Fruit fly (Drosophila melanogaster): ENCODE results near the gene CG13361.

Gene CG13361

DNA sequence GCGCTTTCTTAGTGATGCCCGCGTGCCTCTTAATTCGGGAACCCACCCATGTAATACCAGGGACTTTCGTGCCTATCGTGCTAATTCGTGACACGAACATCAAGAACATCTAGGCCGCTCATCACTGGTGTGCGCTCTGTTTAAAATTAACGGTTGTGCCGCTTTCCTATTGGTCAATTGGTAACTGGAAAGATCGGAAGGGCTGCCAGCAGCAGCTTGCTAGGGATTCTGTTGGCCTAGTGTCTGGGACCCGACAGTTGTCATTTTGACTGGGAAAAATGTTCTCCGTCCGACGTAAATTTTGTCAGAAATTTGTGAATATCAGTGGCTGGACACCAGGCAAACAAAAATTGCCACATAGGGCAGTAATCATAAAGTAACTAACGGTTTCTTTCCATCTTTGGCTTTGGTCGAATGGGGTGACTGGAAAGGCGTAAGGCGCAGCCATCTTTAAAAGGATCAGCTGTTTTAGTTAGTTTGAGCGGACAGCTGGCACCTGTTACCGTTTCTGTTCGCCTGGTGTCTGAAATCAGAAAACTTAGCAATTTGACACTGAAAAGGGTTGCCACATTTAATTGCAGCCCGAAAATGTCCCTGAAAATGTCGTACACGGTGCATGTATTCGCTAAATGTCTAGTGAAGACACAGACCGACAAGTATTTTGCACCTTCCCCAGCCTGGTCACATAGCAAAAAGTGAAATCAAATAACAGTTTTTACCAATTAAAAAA, 5.6 kb upstream of the CG13361 start, which contains the start of gene CG5273 (continued):
- no peak for TF ChIP-seq Awh (GFP tag; IDR thresholded peaks at IDR 0.05)
- TF ChIP-seq CG1603 (tag; optimal IDR thresholded peaks at IDR 0.05), result peak; percentile 91
- TF ChIP-seq Dfd (GFP tag; optimal IDR thresholded peaks at IDR 0.05), result no peak
- TF ChIP-seq CG14860 (GFP tag; IDR thresholded peaks at IDR 0.05; ENCODE audit: partially characterized antibody), result peak; percentile 91
- no peak for TF ChIP-seq yki (optimal IDR thresholded peaks at IDR 0.05)
- TF ChIP-seq CG13287 (GFP tag; IDR thresholded peaks at IDR 0.05; ENCODE audit: partially characterized antibody), result peak; percentile 95
- TF ChIP-seq gcm (GFP tag; optimal IDR thresholded peaks at IDR 0.05), result no peak
- peak; percentile 89 for TF ChIP-seq vnd (GFP tag; IDR thresholded peaks at IDR 0.05; ENCODE audit: partially characterized antibody)
- TF ChIP-seq CG5953 (GFP tag; IDR thresholded peaks at IDR 0.05), result no peak
- TF ChIP-seq CG10565 (GFP tag; optimal IDR thresholded peaks at IDR 0.05), result no peak
- no peak for TF ChIP-seq dm (GFP tag; optimal IDR thresholded peaks at IDR 0.05)
- TF ChIP-seq CG17612 (GFP tag; IDR thresholded peaks at IDR 0.05), result no peak
- no peak for TF ChIP-seq CG10959 (GFP tag; IDR thresholded peaks at IDR 0.05)
- TF ChIP-seq pfk (GFP tag; optimal IDR thresholded peaks at IDR 0.05), result no peak
- no peak for TF ChIP-seq lov (optimal IDR thresholded peaks at IDR 0.05)
- TF ChIP-seq lov (GFP tag; IDR thresholded peaks at IDR 0.05), result no peak
- peak; percentile 99 for TF ChIP-seq Elba2 (GFP tag; optimal IDR thresholded peaks at IDR 0.05)
- TF ChIP-seq Mad (GFP tag; optimal IDR thresholded peaks at IDR 0.05), result peak; percentile 19
- peak; percentile 52 for TF ChIP-seq sug (tag; optimal IDR thresholded peaks at IDR 0.05)
- peak; percentile 69 for TF ChIP-seq CG10543 (GFP tag; optimal IDR thresholded peaks at IDR 0.05)
- TF ChIP-seq CG4707 (GFP tag; optimal IDR thresholded peaks at IDR 0.05), result no peak
- peak; percentile 5 for TF ChIP-seq CG13424 (tag; optimal IDR thresholded peaks at IDR 0.05)
- no peak for TF ChIP-seq Atf3 (GFP tag; optimal IDR thresholded peaks at IDR 0.05)
- no peak for TF ChIP-seq Hr3 (GFP tag; optimal IDR thresholded peaks at IDR 0.05)
- no peak for TF ChIP-seq Oaz (GFP tag; IDR thresholded peaks at IDR 0.05)
- TF ChIP-seq Six4 (GFP tag; optimal IDR thresholded peaks at IDR 0.05), result peak; percentile 52
- no peak for TF ChIP-seq CG9876 (GFP tag; optimal IDR thresholded peaks at IDR 0.05)
- TF ChIP-seq CG7372 (GFP tag; IDR thresholded peaks at IDR 0.05), result no peak
- no peak for TF ChIP-seq Fer1 (GFP tag; optimal IDR thresholded peaks at IDR 0.05)
- peak; percentile 7 for TF ChIP-seq CG7556 (GFP tag; optimal IDR thresholded peaks at IDR 0.05)
- no peak for TF ChIP-seq eve (GFP tag; optimal IDR thresholded peaks at IDR 0.05)
- no peak for TF ChIP-seq CG10274 (GFP tag; optimal IDR thresholded peaks at IDR 0.05)
- no peak for TF ChIP-seq Dad (GFP tag; optimal IDR thresholded peaks at IDR 0.05)
- TF ChIP-seq nerfin-2 (GFP tag; IDR thresholded peaks at IDR 0.05; ENCODE audit: partially characterized antibody), result peak; percentile 74
- peak; percentile 38 for TF ChIP-seq caup (GFP tag; optimal IDR thresholded peaks at IDR 0.05; ENCODE audit: severe bottlenecking)
- TF ChIP-seq CG31441 (GFP tag; IDR thresholded peaks at IDR 0.05), result no peak
- TF ChIP-seq exex (tag; optimal IDR thresholded peaks at IDR 0.05), result peak; percentile 14
- no peak for TF ChIP-seq fd96Cb (tag; optimal IDR thresholded peaks at IDR 0.05)
- no peak for TF ChIP-seq hkb (optimal IDR thresholded peaks at IDR 0.05)
- TF ChIP-seq hkb (GFP tag; IDR thresholded peaks at IDR 0.05), result no peak; the same call in 1 of the 2 replicates
- TF ChIP-seq cwo (GFP tag; optimal IDR thresholded peaks at IDR 0.05), result peak; percentile 6
- TF ChIP-seq CG18764 (GFP tag; optimal IDR thresholded peaks at IDR 0.05), result no peak
- TF ChIP-seq insv (GFP tag; optimal IDR thresholded peaks at IDR 0.05), result peak in 1 of 2 experiments; percentile 78
- no peak for TF ChIP-seq Spps (tag; optimal IDR thresholded peaks at IDR 0.05)
- no peak for TF ChIP-seq Ptx1 (GFP tag; IDR thresholded peaks at IDR 0.05)
- TF ChIP-seq CG17328 (GFP tag; IDR thresholded peaks at IDR 0.05), result no peak
- no peak for TF ChIP-seq ind (GFP tag; optimal IDR thresholded peaks at IDR 0.05)
- TF ChIP-seq CG43689 (GFP tag; IDR thresholded peaks at IDR 0.05), result no peak
- no peak for TF ChIP-seq rib (GFP tag; IDR thresholded peaks at IDR 0.05)
- no peak for TF ChIP-seq Atf-2 (GFP tag; optimal IDR thresholded peaks at IDR 0.05)
- TF ChIP-seq bsh (GFP tag; optimal IDR thresholded peaks at IDR 0.05), result no peak

All from whole organism, embryonic.